Worm (Caenorhabditis elegans) whole organism, L2 larva: ENCODE results near the gene F14H3.15.

ENCODE experiments used
- ZK546.5 ChIP-seq: sonication (generic microtip); optimal IDR thresholded peaks from 2 replicates; lab custom pipeline; 2017; ENCODE audit warnings: missing biosample characterization, missing genetic modification characterization
- alr-1 ChIP-seq: fragments of 150-350 bp; optimal IDR thresholded peaks from 2 replicates; lab custom pipeline; 2014; ENCODE audit warnings: missing biosample characterization, missing genetic modification characterization
- ama-1 ChIP-seq: fragments of 150-350 bp; optimal IDR thresholded peaks from 2 replicates; lab custom pipeline; 2018; ENCODE audit warnings: inconsistent platforms
- nhr-11 ChIP-seq: fragments of 150-350 bp; optimal IDR thresholded peaks from 2 replicates; lab custom pipeline; 2014; ENCODE audit warnings: missing biosample characterization, missing genetic modification characterization
- nhr-23 ChIP-seq: fragments of 150-350 bp; optimal IDR thresholded peaks from 2 replicates; lab custom pipeline; 2014; ENCODE audit warnings: missing biosample characterization, missing genetic modification reagents, missing genetic modification characterization
- snpc-4 ChIP-seq: fragments of 150-350 bp; optimal IDR thresholded peaks from 2 replicates; lab custom pipeline; 2014; ENCODE audit warnings: missing biosample characterization, missing genetic modification characterization
- unc-55 ChIP-seq: fragments of 150-350 bp; sonication (generic microtip); optimal IDR thresholded peaks from 3 replicates; lab custom pipeline; 2014; ENCODE audit warnings: missing biosample characterization, missing genetic modification reagents, missing genetic modification characterization
- zag-1 ChIP-seq: fragments of 150-350 bp; optimal IDR thresholded peaks from 2 replicates; lab custom pipeline; 2014; ENCODE audit warnings: missing biosample characterization, missing genetic modification characterization
- ztf-1 ChIP-seq: fragments of 200-800 bp; sonication (Bioruptor generic); conservative IDR thresholded peaks from 2 replicates; pipeline ENCODE4 v1.3.6; 2022; ENCODE audit warnings: missing genetic modification characterization, missing compliant biosample characterization

ce11 chrV:16024300-16024699 is 35.7 kb downstream of the F14H3.15 start, which contains the start of gene T10C6.6:
- no peak for TF ChIP-seq ZK546.5 (tag; lab: Kevin White, UChicago)
- TF ChIP-seq zag-1 = no peak
- TF ChIP-seq alr-1 (tag; lab: Kevin White, UChicago) = no peak
- TF ChIP-seq nhr-11 (tag; lab: Kevin White, UChicago) = no peak
- TF ChIP-seq ama-1 (lab: Kevin White, UChicago) = no peak
- no peak for TF ChIP-seq snpc-4 (tag; lab: Kevin White, UChicago)
- no peak for TF ChIP-seq nhr-23 (tag; lab: Kevin White, UChicago)
- no peak for TF ChIP-seq ztf-1 (GFP tag; lab: Robert Waterston, UW)
- no peak for TF ChIP-seq unc-55 (GFP tag; lab: Kevin White, UChicago)
